Worm (Caenorhabditis elegans) whole organism, young adult: ENCODE measurements around the gene srd-11.

Experiments
- B0261.1 ChIP-seq: sonication (generic microtip); optimal IDR thresholded peaks from 2 replicates; lab custom pipeline; 2016; ENCODE audit warnings: mild to moderate bottlenecking, missing genetic modification characterization, moderate library complexity, missing compliant biosample characterization
- B0336.3 ChIP-seq: fragments of 200-800 bp; sonication (Bioruptor generic); IDR thresholded peaks from 2 replicates; pipeline ENCODE4 v1.3.6; 2022; ENCODE audit warnings: missing genetic modification characterization, missing compliant biosample characterization
- C06A6.2 ChIP-seq: fragments of 200-800 bp; sonication (Bioruptor generic); conservative IDR thresholded peaks from 2 replicates; pipeline ENCODE4 v1.3.6; 2022; ENCODE audit warnings: missing genetic modification characterization, missing compliant biosample characterization
- C17E4.6 ChIP-seq: fragments of 200-800 bp; sonication (Bioruptor generic); IDR thresholded peaks from 2 replicates; pipeline ENCODE4 v1.3.6; 2022; ENCODE audit warnings: missing genetic modification reagents, missing genetic modification characterization, missing compliant biosample characterization
- F22D6.2 ChIP-seq: sonication (generic microtip); optimal IDR thresholded peaks from 2 replicates; lab custom pipeline; 2016; ENCODE audit warnings: mild to moderate bottlenecking, missing genetic modification characterization, missing compliant biosample characterization
- F57C9.4 ChIP-seq: sonication (generic microtip); optimal IDR thresholded peaks from 2 replicates; lab custom pipeline; 2017; ENCODE audit warnings: mild to moderate bottlenecking, missing genetic modification characterization, missing compliant biosample characterization
- K11D2.4 ChIP-seq: fragments of 200-800 bp; sonication (Bioruptor generic); IDR thresholded peaks from 2 replicates; pipeline ENCODE4 v1.3.6; 2022; ENCODE audit warnings: missing genetic modification reagents, missing genetic modification characterization, missing compliant biosample characterization
- T26A5.8 ChIP-seq: sonication (generic microtip); optimal IDR thresholded peaks from 2 replicates; lab custom pipeline; 2016; ENCODE audit warnings: missing genetic modification characterization, missing compliant biosample characterization
- Y53G8AR.9 ChIP-seq: fragments of 200-800 bp; sonication (Bioruptor generic); conservative IDR thresholded peaks from 2 replicates; pipeline ENCODE4 v1.3.6; 2022; ENCODE audit warnings: missing genetic modification reagents, missing genetic modification characterization, missing compliant biosample characterization
- Y67H2A.10 ChIP-seq: fragments of 200-800 bp; sonication (Bioruptor generic); conservative IDR thresholded peaks from 2 replicates; pipeline ENCODE4 v1.3.6; 2022; ENCODE audit warnings: missing genetic modification reagents, missing genetic modification characterization, missing compliant biosample characterization
- Y79H2A.3 ChIP-seq: fragments of 200-800 bp; sonication (Bioruptor generic); conservative IDR thresholded peaks from 2 replicates; pipeline ENCODE4 v1.3.6; 2022; ENCODE audit warnings: missing genetic modification reagents, missing genetic modification characterization, missing compliant biosample characterization
- ZK185.1 ChIP-seq: sonication (generic microtip); optimal IDR thresholded peaks from 2 replicates; lab custom pipeline; 2016; ENCODE audit warnings: mild to moderate bottlenecking, missing genetic modification characterization, missing compliant biosample characterization; ENCODE audit not compliant: poor library complexity, severe bottlenecking
- akir-1 ChIP-seq: fragments of 200-800 bp; sonication (Bioruptor generic); optimal IDR thresholded peaks from 2 replicates; lab custom pipeline; 2018; ENCODE audit warnings: mild to moderate bottlenecking, missing genetic modification characterization, moderate library complexity, missing compliant biosample characterization
- ama-1 ChIP-seq, 3 experiments: fragments of 150-350 bp in 1 of 3; sonication (generic microtip) in 2 of 3; optimal IDR thresholded peaks; 2 replicates each; lab custom pipeline; 2014 to 2018; ENCODE audit warnings: missing biosample characterization in 2 of 3, missing genetic modification characterization in 2 of 3, missing genetic modification reagents in 2 of 3
- atf-7 ChIP-seq: sonication (generic microtip); optimal IDR thresholded peaks from 2 replicates; lab custom pipeline; 2017; ENCODE audit warnings: mild to moderate bottlenecking, missing genetic modification characterization, missing compliant biosample characterization
- attf-6 ChIP-seq: fragments of 200-800 bp; sonication (Bioruptor generic); IDR thresholded peaks from 2 replicates; pipeline ENCODE4 v1.3.6; 2022; ENCODE audit warnings: missing genetic modification reagents, missing genetic modification characterization, missing compliant biosample characterization
- cebp-2 ChIP-seq: fragments of 200-800 bp; sonication (Bioruptor generic); IDR thresholded peaks from 2 replicates; pipeline ENCODE4 v1.3.6; 2022; ENCODE audit warnings: missing genetic modification characterization, missing compliant biosample characterization
- ceh-27 ChIP-seq: fragments of 200-800 bp; sonication (Bioruptor generic); optimal IDR thresholded peaks from 2 replicates; lab custom pipeline; 2018; ENCODE audit warnings: mild to moderate bottlenecking, missing genetic modification characterization, moderate library complexity, missing compliant biosample characterization
- ceh-58 ChIP-seq: fragments of 200-800 bp; sonication (Bioruptor generic); IDR thresholded peaks from 2 replicates; pipeline ENCODE4 v1.3.6; 2022; ENCODE audit warnings: missing genetic modification characterization, missing compliant biosample characterization
- dpff-1 ChIP-seq: sonication (generic microtip); optimal IDR thresholded peaks from 2 replicates; lab custom pipeline; 2017; ENCODE audit warnings: mild to moderate bottlenecking, missing genetic modification characterization, missing compliant biosample characterization
- dpl-1 ChIP-seq: fragments of 150-350 bp; optimal IDR thresholded peaks from 2 replicates; lab custom pipeline; 2014; ENCODE audit warnings: missing biosample characterization, missing genetic modification reagents, missing genetic modification characterization
- egrh-3 ChIP-seq: fragments of 200-800 bp; sonication (Bioruptor generic); IDR thresholded peaks from 2 replicates; pipeline ENCODE4 v1.3.6; 2022; ENCODE audit warnings: missing genetic modification reagents, missing genetic modification characterization, missing compliant biosample characterization
- gei-17 ChIP-seq: fragments of 200-800 bp; sonication (Bioruptor generic); optimal IDR thresholded peaks from 2 replicates; lab custom pipeline; 2018; ENCODE audit warnings: mild to moderate bottlenecking, missing genetic modification characterization, missing compliant biosample characterization
- him-1 ChIP-seq: sonication (generic microtip); optimal IDR thresholded peaks from 2 replicates; lab custom pipeline; 2016; ENCODE audit warnings: missing genotype, missing genetic modification reagents, missing genetic modification characterization, missing compliant biosample characterization
- hlh-12 ChIP-seq: sonication (generic microtip); optimal IDR thresholded peaks from 2 replicates; lab custom pipeline; 2016; ENCODE audit warnings: missing genetic modification characterization, missing compliant biosample characterization
- hmg-1.2 ChIP-seq: fragments of 200-800 bp; sonication (Bioruptor generic); IDR thresholded peaks from 2 replicates; pipeline ENCODE4 v1.3.6; 2022; ENCODE audit warnings: missing genetic modification reagents, missing genetic modification characterization, missing compliant biosample characterization
- hsf-1 ChIP-seq: fragments of 200-800 bp; sonication (Bioruptor generic); IDR thresholded peaks from 2 replicates; pipeline ENCODE4 v1.3.6; 2022; ENCODE audit warnings: missing genetic modification reagents, missing genetic modification characterization, missing compliant biosample characterization
- let-526 ChIP-seq: fragments of 200-800 bp; sonication (Bioruptor generic); IDR thresholded peaks from 2 replicates; pipeline ENCODE4 v1.3.6; 2022; ENCODE audit warnings: missing genetic modification reagents, missing genetic modification characterization, missing compliant biosample characterization
- lir-1 ChIP-seq: fragments of 200-800 bp; sonication (Bioruptor generic); conservative IDR thresholded peaks from 2 replicates; pipeline ENCODE4 v1.3.6; 2022; ENCODE audit warnings: missing genetic modification reagents, missing genetic modification characterization, missing compliant biosample characterization
- madf-6 ChIP-seq: fragments of 200-800 bp; sonication (Bioruptor generic); IDR thresholded peaks from 2 replicates; pipeline ENCODE4 v1.3.6; 2022; ENCODE audit warnings: missing genetic modification reagents, missing genetic modification characterization, missing compliant biosample characterization
- mcd-1 ChIP-seq: fragments of 200-800 bp; sonication (Bioruptor generic); IDR thresholded peaks from 2 replicates; pipeline ENCODE4 v1.3.6; 2022; ENCODE audit warnings: missing genetic modification reagents, missing genetic modification characterization, missing compliant biosample characterization
- mes-4 ChIP-seq: sonication (generic microtip); optimal IDR thresholded peaks from 2 replicates; lab custom pipeline; 2016; ENCODE audit warnings: missing genotype, missing genetic modification characterization, missing compliant biosample characterization
- nfya-1 ChIP-seq: sonication (generic microtip); optimal IDR thresholded peaks from 2 replicates; lab custom pipeline; 2017; ENCODE audit warnings: antibody characterized with exemption, missing compliant biosample characterization, missing genetic modification characterization, borderline replicate concordance; ENCODE audit not compliant: insufficient read depth
- nhr-120 ChIP-seq: fragments of 200-800 bp; sonication (Bioruptor generic); IDR thresholded peaks from 2 replicates; pipeline ENCODE4 v1.3.6; 2022; ENCODE audit warnings: missing genetic modification characterization, missing compliant biosample characterization
- nhr-90 ChIP-seq: sonication (generic microtip); optimal IDR thresholded peaks from 2 replicates; lab custom pipeline; 2016; ENCODE audit warnings: missing genotype, mild to moderate bottlenecking, missing genetic modification characterization, missing compliant biosample characterization
- pbrm-1 ChIP-seq: fragments of 200-800 bp; sonication (Bioruptor generic); IDR thresholded peaks from 2 replicates; pipeline ENCODE4 v1.3.6; 2022; ENCODE audit warnings: missing genetic modification reagents, missing genetic modification characterization, missing compliant biosample characterization
- pha-4 ChIP-seq: fragments of 150-350 bp; sonication (generic microtip); optimal IDR thresholded peaks from 2 replicates; lab custom pipeline; 2014; ENCODE audit warnings: missing biosample characterization, missing genetic modification reagents, missing genetic modification characterization
- rcor-1 ChIP-seq: fragments of 200-800 bp; sonication (Bioruptor generic); IDR thresholded peaks from 2 replicates; pipeline ENCODE4 v1.3.6; 2022; ENCODE audit warnings: missing genetic modification reagents, missing genetic modification characterization, missing compliant biosample characterization
- snpc-1.3 ChIP-seq: sonication (generic microtip); optimal IDR thresholded peaks from 2 replicates; lab custom pipeline; 2017; ENCODE audit warnings: missing genetic modification characterization, mild to moderate bottlenecking, missing compliant biosample characterization, antibody characterized with exemption, moderate library complexity, missing genotype, missing genetic modification reagents; ENCODE audit not compliant: insufficient read depth
- snpc-3.4 ChIP-seq: sonication (generic microtip); optimal IDR thresholded peaks from 2 replicates; lab custom pipeline; 2017; ENCODE audit warnings: missing genetic modification characterization, mild to moderate bottlenecking, missing compliant biosample characterization, antibody characterized with exemption, moderate library complexity, missing genotype, missing genetic modification reagents
- somi-1 ChIP-seq: fragments of 200-800 bp; sonication (Bioruptor generic); optimal IDR thresholded peaks from 2 replicates; lab custom pipeline; 2018; ENCODE audit warnings: mild to moderate bottlenecking, missing genetic modification characterization, missing compliant biosample characterization
- sptf-2 ChIP-seq: fragments of 200-800 bp; sonication (Bioruptor generic); optimal IDR thresholded peaks from 2 replicates; lab custom pipeline; 2018; ENCODE audit warnings: mild to moderate bottlenecking, missing genetic modification characterization, missing compliant biosample characterization
- tbp1 ChIP-seq: fragments of 200-800 bp; sonication (Bioruptor generic); optimal IDR thresholded peaks from 2 replicates; lab custom pipeline; 2018; ENCODE audit warnings: mild to moderate bottlenecking, missing genetic modification characterization, missing compliant biosample characterization
- tbx-9 ChIP-seq: sonication (generic microtip); optimal IDR thresholded peaks from 2 replicates; lab custom pipeline; 2016; ENCODE audit warnings: borderline replicate concordance, missing genetic modification characterization, inconsistent platforms, missing compliant biosample characterization
- xnd-1 ChIP-seq: sonication (generic microtip); optimal IDR thresholded peaks from 2 replicates; lab custom pipeline; 2016; ENCODE audit warnings: missing genotype, missing genetic modification reagents, missing genetic modification characterization, missing compliant biosample characterization
- zfh-2 ChIP-seq: fragments of 200-800 bp; sonication (Bioruptor generic); conservative IDR thresholded peaks from 2 replicates; pipeline ENCODE4 v1.3.6; 2022; ENCODE audit warnings: missing genetic modification reagents, missing genetic modification characterization, missing compliant biosample characterization
- ztf-28 ChIP-seq: fragments of 200-800 bp; sonication (Bioruptor generic); IDR thresholded peaks from 2 replicates; pipeline ENCODE4 v1.3.6; 2022; ENCODE audit warnings: missing genetic modification reagents, missing genetic modification characterization, missing compliant biosample characterization
- ztf-3 ChIP-seq: fragments of 200-800 bp; sonication (Bioruptor generic); optimal IDR thresholded peaks from 2 replicates; lab custom pipeline; 2018; ENCODE audit warnings: mild to moderate bottlenecking, missing genetic modification characterization, missing compliant biosample characterization

The srd-11 gene

ce11 chrV:13664340-13664916 lies 44.8 kb upstream of the srd-11 start (continued):
- TF ChIP-seq xnd-1 (tag; lab: Kevin White, UChicago) (peak; percentile 20), atf-7 (tag; lab: Kevin White, UChicago) (peak; percentile 38), him-1 (tag; lab: Kevin White, UChicago) (no peak), B0336.3 (GFP tag; lab: Robert Waterston, UW) (0 out of 2 replicates have a peak, but pooled peaks have one; percentile 20), hlh-12 (tag; lab: Kevin White, UChicago) (no peak), hsf-1 (GFP tag; lab: Robert Waterston, UW) (peak; percentile 23; the same call in 1 of the 2 replicates), hmg-1.2 (GFP tag; lab: Robert Waterston, UW) (no peak), C17E4.6 (GFP tag; lab: Robert Waterston, UW) (no peak), ZK185.1 (tag; lab: Kevin White, UChicago) (peak; percentile 2), F57C9.4 (tag; lab: Kevin White, UChicago) (no peak), snpc-1.3 (tag; lab: Kevin White, UChicago) (no peak), cebp-2 (GFP tag; lab: Robert Waterston, UW) (no peak), dpff-1 (no peak), dpl-1 (no peak), gei-17 (GFP tag; lab: Kevin White, UChicago) (no peak), F22D6.2 (no peak), nfya-1 (tag; lab: Kevin White, UChicago) (no peak), ztf-28 (GFP tag; lab: Robert Waterston, UW) (no peak), egrh-3 (no peak), C06A6.2 (no peak), Y53G8AR.9 (GFP tag; lab: Robert Waterston, UW) (0 out of 2 replicates have a peak, but pooled peaks have one; percentile 68), lir-1 (no peak), sptf-2 (GFP tag; lab: Kevin White, UChicago) (no peak), T26A5.8 (tag; lab: Kevin White, UChicago) (no peak), Y79H2A.3 (GFP tag; lab: Robert Waterston, UW) (no peak), mcd-1 (GFP tag; lab: Robert Waterston, UW) (peak; percentile 50), ceh-58 (GFP tag; lab: Robert Waterston, UW) (no peak), somi-1 (GFP tag; lab: Kevin White, UChicago) (no peak), tbx-9 (tag; lab: Kevin White, UChicago) (no peak), mes-4 (tag; lab: Kevin White, UChicago) (no peak), pha-4 (tag; lab: Kevin White, UChicago) (no peak), madf-6 (GFP tag; lab: Robert Waterston, UW) (peak; percentile 73; the same call in 1 of the 2 replicates), nhr-120 (GFP tag; lab: Robert Waterston, UW) (no peak), zfh-2 (GFP tag; lab: Robert Waterston, UW) (no peak), ama-1 (optimal IDR thresholded peaks at IDR 0.05; lab: Kevin White, UChicago) (no peak), ama-1 (GFP tag; optimal IDR thresholded peaks at IDR 0.05; lab: Kevin White, UChicago) (no peak), Y67H2A.10 (GFP tag; lab: Robert Waterston, UW) (no peak), akir-1 (GFP tag; lab: Kevin White, UChicago) (no peak), K11D2.4 (GFP tag; lab: Robert Waterston, UW) (no peak), let-526 (GFP tag; lab: Robert Waterston, UW) (no peak), pbrm-1 (GFP tag; lab: Robert Waterston, UW) (peak; percentile 60), tbp1 (GFP tag; lab: Kevin White, UChicago) (peak; percentile 18), B0261.1 (tag; lab: Kevin White, UChicago) (no peak), ceh-27 (GFP tag; lab: Kevin White, UChicago) (peak; percentile 6), ztf-3 (no peak), nhr-90 (tag; lab: Kevin White, UChicago) (no peak), rcor-1 (GFP tag; lab: Robert Waterston, UW) (no peak), snpc-3.4 (tag; lab: Kevin White, UChicago) (peak; percentile 46), attf-6 (no peak)
